Fruit fly (Drosophila melanogaster) whole organism, prepupa: ENCODE data around the gene Itgbn.
A peak's percentile ranks its signal among the peaks of the same experiment; 100 is the strongest.

Experiments used
- Blimp-1 ChIP-seq: fragments of 200-800 bp; sonication (Bioruptor generic); optimal IDR thresholded peaks from 3 replicates; lab custom pipeline; 2017; ENCODE audit warnings: missing biosample characterization, missing genetic modification characterization, mild to moderate bottlenecking, moderate library complexity, missing genetic modification reagents
- CG10669 ChIP-seq: fragments of 200-800 bp; sonication (Bioruptor generic); optimal IDR thresholded peaks from 3 replicates; lab custom pipeline; 2018; ENCODE audit warnings: missing biosample characterization, mild to moderate bottlenecking, missing genetic modification characterization, moderate library complexity
- CG11294 ChIP-seq: fragments of 200-800 bp; sonication (Bioruptor generic); IDR thresholded peaks from 2 replicates; pipeline ENCODE4 v1.3.6; 2022; ENCODE audit warnings: missing biosample characterization, missing genetic modification characterization
- CG11762 ChIP-seq: fragments of 200-800 bp; sonication (Bioruptor generic); optimal IDR thresholded peaks from 3 replicates; lab custom pipeline; 2016; ENCODE audit warnings: missing biosample characterization, missing genetic modification characterization; ENCODE audit not compliant: insufficient read depth
- CG15336 ChIP-seq: fragments of 200-800 bp; sonication (Bioruptor generic); IDR thresholded peaks from 2 replicates; pipeline ENCODE4 v1.3.6; 2022; ENCODE audit warnings: missing biosample characterization, missing genetic modification characterization
- CG1621 ChIP-seq: fragments of 200-800 bp; sonication (Bioruptor generic); optimal IDR thresholded peaks from 3 replicates; lab custom pipeline; 2018; ENCODE audit warnings: missing biosample characterization, mild to moderate bottlenecking, missing genetic modification characterization
- CG4318 ChIP-seq: fragments of 200-800 bp; sonication (Bioruptor generic); optimal IDR thresholded peaks from 3 replicates; lab custom pipeline; 2017; ENCODE audit warnings: missing biosample characterization, mild to moderate bottlenecking, missing genetic modification characterization
- CG8319 ChIP-seq: fragments of 200-800 bp; sonication (Bioruptor generic); optimal IDR thresholded peaks from 3 replicates; lab custom pipeline; 2016; ENCODE audit warnings: missing biosample characterization, missing genetic modification characterization
- CG9139 ChIP-seq: fragments of 200-800 bp; sonication (Bioruptor generic); optimal IDR thresholded peaks from 3 replicates; lab custom pipeline; 2017; ENCODE audit warnings: missing biosample characterization, mild to moderate bottlenecking, missing genetic modification characterization
- Eip78C ChIP-seq: fragments of 200-800 bp; sonication (Bioruptor generic); peaks from one replicate; lab custom pipeline; 2016; ENCODE audit warnings: missing biosample characterization, missing genetic modification characterization
- Eip93F ChIP-seq: fragments of 200-800 bp; sonication (Bioruptor generic); optimal IDR thresholded peaks from 2 replicates; lab custom pipeline; 2016; ENCODE audit warnings: missing biosample characterization, mild to moderate bottlenecking, missing genetic modification characterization
- Hr38 ChIP-seq: sonication (Bioruptor generic); optimal IDR thresholded peaks from 2 replicates; lab custom pipeline; 2016; ENCODE audit warnings: missing biosample characterization, missing genetic modification characterization
- Hr39 ChIP-seq: fragments of 200-800 bp; sonication (Bioruptor generic); optimal IDR thresholded peaks from 2 replicates; lab custom pipeline; 2016; ENCODE audit warnings: missing biosample characterization, missing genetic modification characterization
- Hr4 ChIP-seq: fragments of 200-800 bp; sonication (Bioruptor generic); optimal IDR thresholded peaks from 3 replicates; lab custom pipeline; 2016; ENCODE audit warnings: missing biosample characterization, missing genetic modification characterization
- Lpt ChIP-seq: fragments of 200-800 bp; sonication (Bioruptor generic); optimal IDR thresholded peaks from 3 replicates; lab custom pipeline; 2016; ENCODE audit warnings: missing biosample characterization, missing genetic modification characterization
- OdsH ChIP-seq: fragments of 200-800 bp; sonication (Bioruptor generic); optimal IDR thresholded peaks from 3 replicates; lab custom pipeline; 2016; ENCODE audit warnings: missing biosample characterization, missing genetic modification characterization
- Smox ChIP-seq: fragments of 200-800 bp; sonication (Bioruptor generic); optimal IDR thresholded peaks from 3 replicates; lab custom pipeline; 2016; ENCODE audit warnings: missing biosample characterization, missing genetic modification characterization
- achi ChIP-seq: fragments of 200-800 bp; sonication (Bioruptor generic); optimal IDR thresholded peaks from 3 replicates; lab custom pipeline; 2016; ENCODE audit warnings: missing biosample characterization, missing genetic modification characterization
- acj6 ChIP-seq: fragments of 200-800 bp; sonication (Bioruptor generic); optimal IDR thresholded peaks from 3 replicates; lab custom pipeline; 2016; ENCODE audit warnings: missing biosample characterization, missing genetic modification characterization
- cyc ChIP-seq: fragments of 200-800 bp; sonication (Bioruptor generic); optimal IDR thresholded peaks from 3 replicates; lab custom pipeline; 2016; ENCODE audit warnings: missing biosample characterization, missing genetic modification characterization
- dac ChIP-seq: fragments of 200-800 bp; sonication (Bioruptor generic); optimal IDR thresholded peaks from 2 replicates; lab custom pipeline; 2017; ENCODE audit warnings: missing biosample characterization, mild to moderate bottlenecking, missing genetic modification characterization
- esn ChIP-seq: fragments of 200-800 bp; sonication (Bioruptor generic); optimal IDR thresholded peaks from 2 replicates; lab custom pipeline; 2016; ENCODE audit warnings: missing biosample characterization, mild to moderate bottlenecking, missing genetic modification characterization, moderate library complexity
- fd59A ChIP-seq: fragments of 200-800 bp; sonication (Bioruptor generic); optimal IDR thresholded peaks from 2 replicates; lab custom pipeline; 2017; ENCODE audit warnings: missing biosample characterization, mild to moderate bottlenecking, missing genetic modification characterization, missing genetic modification reagents
- fkh ChIP-seq: fragments of 200-800 bp; sonication (Bioruptor generic); optimal IDR thresholded peaks from 3 replicates; lab custom pipeline; 2017; ENCODE audit warnings: missing biosample characterization, mild to moderate bottlenecking, missing genetic modification characterization, moderate library complexity
- lz ChIP-seq: fragments of 200-800 bp; sonication (Bioruptor generic); optimal IDR thresholded peaks from 3 replicates; lab custom pipeline; 2016; ENCODE audit warnings: missing biosample characterization, missing genetic modification characterization
- net ChIP-seq: fragments of 200-800 bp; sonication (Bioruptor generic); optimal IDR thresholded peaks from 3 replicates; lab custom pipeline; 2016; ENCODE audit warnings: missing biosample characterization, missing genetic modification characterization
- svp ChIP-seq: fragments of 200-800 bp; sonication (Bioruptor generic); peaks from one replicate; lab custom pipeline; 2016; ENCODE audit warnings: missing biosample characterization, missing genetic modification characterization
- topi ChIP-seq: fragments of 200-800 bp; sonication (Bioruptor generic); optimal IDR thresholded peaks from 3 replicates; lab custom pipeline; 2016; ENCODE audit warnings: missing biosample characterization, missing genetic modification characterization
- vri ChIP-seq: fragments of 200-800 bp; sonication (Bioruptor generic); optimal IDR thresholded peaks from 3 replicates; lab custom pipeline; 2016; ENCODE audit warnings: missing biosample characterization, mild to moderate bottlenecking, missing genetic modification characterization

Itgbn gene

DNA sequence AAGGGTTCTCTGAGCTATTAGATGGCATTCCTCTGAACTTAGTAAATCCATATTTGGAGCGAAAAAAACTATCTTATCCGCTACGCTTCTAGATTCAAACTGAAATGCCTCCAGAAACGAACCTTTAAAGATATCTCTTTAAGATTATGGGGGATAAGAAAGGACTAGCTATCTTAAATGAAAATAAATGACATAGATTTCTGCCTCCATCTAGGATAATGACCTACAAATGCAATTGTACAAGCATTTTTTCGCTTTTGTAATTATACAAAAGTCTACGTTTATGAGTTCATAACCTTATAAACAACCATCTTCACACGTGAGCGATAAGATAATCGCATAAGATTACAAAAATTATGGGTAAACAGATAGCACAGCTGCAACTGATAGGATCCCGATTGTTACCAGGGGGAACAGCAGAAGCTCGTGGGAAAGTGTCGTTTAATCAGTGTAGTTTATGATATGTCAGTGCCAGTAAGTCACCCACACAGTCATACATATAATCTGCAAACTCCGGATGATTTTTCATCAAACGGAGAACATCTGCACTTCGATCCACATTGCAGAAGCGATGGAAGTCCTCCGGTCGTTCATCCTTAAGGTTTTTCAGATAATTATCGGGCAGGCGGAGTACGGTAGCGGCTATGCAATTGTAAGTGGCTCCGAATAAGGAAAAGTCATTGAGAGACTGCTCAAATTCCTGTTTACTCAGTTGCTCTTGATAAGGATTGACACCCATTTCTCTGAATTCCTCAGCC, 29.8 kb downstream of the Itgbn start, which contains the start of gene CG33511:
TSS of gene CG33511 (minus strand) at position 51 of the 758 bp plus-strand sequence.
- peak; percentile 88 for TF ChIP-seq svp (GFP tag; lab: Kevin White, UChicago)
- TF ChIP-seq fkh (GFP tag; lab: Kevin White, UChicago), result peak; percentile 16
- TF ChIP-seq vri (GFP tag; lab: Kevin White, UChicago), result peak; percentile 43
- TF ChIP-seq Smox, result no peak
- no peak for TF ChIP-seq Hr4 (GFP tag; lab: Kevin White, UChicago)
- TF ChIP-seq Hr39 (GFP tag; lab: Kevin White, UChicago), result no peak
- no peak for TF ChIP-seq OdsH (GFP tag; lab: Kevin White, UChicago)
- TF ChIP-seq, all 60 proteins: peak for 3

DNA sequence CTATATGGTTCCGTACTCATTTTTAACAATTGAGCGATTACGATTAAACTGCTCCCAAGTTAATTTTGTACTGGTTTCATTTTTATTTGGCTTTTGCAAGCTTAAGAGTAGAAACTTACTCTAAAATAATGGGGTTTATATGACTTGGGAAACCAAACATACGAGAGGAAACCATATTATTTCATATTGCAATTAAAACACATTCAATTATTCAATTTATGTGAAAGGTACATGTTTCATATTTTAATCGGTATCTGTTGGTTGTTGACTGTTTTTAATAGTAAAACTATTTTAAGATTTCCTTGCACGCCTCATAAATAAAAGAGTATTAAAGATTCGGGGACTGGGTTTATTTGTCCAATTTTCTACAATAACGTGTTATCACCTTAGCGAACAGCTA, 31.4 kb downstream of the Itgbn start, which contains the start of gene CG33510:
TSS of gene CG33510 (minus strand) at position 59 of the 400 bp plus-strand sequence.
- no peak for TF ChIP-seq fkh (GFP tag; lab: Kevin White, UChicago)
- TF ChIP-seq Blimp-1, result no peak
- no peak for TF ChIP-seq CG15336 (GFP tag; lab: Robert Waterston, UW)
- TF ChIP-seq Eip78C (GFP tag; lab: Kevin White, UChicago), result no peak
- no peak for TF ChIP-seq Lpt
- TF ChIP-seq Hr38 (GFP tag; lab: Kevin White, UChicago), result no peak
- no peak for TF ChIP-seq topi
- no peak for TF ChIP-seq Eip93F (GFP tag; lab: Kevin White, UChicago)
- no peak for TF ChIP-seq cyc (GFP tag; lab: Kevin White, UChicago)
- TF ChIP-seq, all 60 proteins: peak for 0

DNA sequence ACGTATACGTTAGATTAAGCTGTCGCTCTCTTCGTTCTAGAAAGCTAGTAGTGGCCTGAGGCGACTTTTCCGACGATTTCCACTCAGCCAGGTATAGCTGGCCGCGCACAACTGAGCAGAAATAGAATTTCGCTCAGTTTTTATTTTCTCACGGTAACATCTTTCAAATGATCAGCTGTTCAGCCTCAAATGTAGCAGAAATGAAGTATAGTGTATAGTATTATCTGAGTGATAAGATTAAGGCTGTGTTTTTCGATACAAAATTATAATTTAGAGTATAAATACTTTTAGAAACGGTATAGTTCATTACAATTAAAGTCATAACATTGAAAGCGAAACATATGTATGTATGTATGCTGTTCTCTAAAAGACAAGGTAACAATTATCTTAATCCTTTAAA, 33.6 kb downstream of the Itgbn start, which contains the start of gene CG33509:
TSS of gene CG33509 (minus strand) at position 101 of the 400 bp plus-strand sequence.
- TF ChIP-seq CG15336 (GFP tag; lab: Robert Waterston, UW), result no peak
- no peak for TF ChIP-seq Blimp-1
- TF ChIP-seq CG9139 (GFP tag; lab: Kevin White, UChicago), result no peak
- TF ChIP-seq topi, result no peak
- TF ChIP-seq Eip93F (GFP tag; lab: Kevin White, UChicago), result no peak
- TF ChIP-seq Smox, result no peak
- no peak for TF ChIP-seq CG1621
- TF ChIP-seq fd59A (GFP tag; lab: Kevin White, UChicago), result no peak
- TF ChIP-seq, all 60 proteins: peak for 0

DNA sequence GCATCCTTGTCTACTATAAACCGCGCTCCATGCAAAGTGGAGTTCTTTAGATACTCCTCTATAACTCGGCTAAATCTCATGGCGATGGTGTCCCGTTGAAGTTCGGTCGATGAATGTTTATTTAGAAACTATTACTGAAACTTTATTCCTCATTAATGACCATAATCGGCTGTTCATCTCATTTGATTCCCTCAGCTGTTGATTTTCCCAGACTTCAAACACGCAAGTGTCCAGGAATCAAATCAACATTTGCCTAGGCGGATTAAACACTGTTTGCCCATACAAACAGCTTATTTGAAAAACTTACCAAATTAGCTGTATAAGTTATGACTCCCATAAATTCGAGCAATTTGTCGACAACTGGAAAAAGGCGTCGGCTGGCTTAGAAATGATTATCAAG, 35.8 kb downstream of the Itgbn start, which contains the start of gene ppk13:
TSS of gene ppk13 (minus strand) at position 101 of the 400 bp plus-strand sequence.
- TF ChIP-seq esn (GFP tag; lab: Kevin White, UChicago) (no peak), CG11294 (GFP tag; lab: Robert Waterston, UW) (no peak), OdsH (GFP tag; lab: Kevin White, UChicago) (no peak), achi (GFP tag; lab: Kevin White, UChicago) (no peak), CG4318 (GFP tag; lab: Kevin White, UChicago) (no peak), fkh (GFP tag; lab: Kevin White, UChicago) (no peak), Hr4 (GFP tag; lab: Kevin White, UChicago) (no peak), lz (no peak), CG11762 (GFP tag; lab: Kevin White, UChicago) (no peak), Lpt (no peak), CG8319 (GFP tag; lab: Kevin White, UChicago) (no peak), CG10669 (GFP tag; lab: Kevin White, UChicago) (no peak), dac (GFP tag; lab: Kevin White, UChicago) (no peak), acj6 (GFP tag; lab: Kevin White, UChicago) (no peak)

DNA sequence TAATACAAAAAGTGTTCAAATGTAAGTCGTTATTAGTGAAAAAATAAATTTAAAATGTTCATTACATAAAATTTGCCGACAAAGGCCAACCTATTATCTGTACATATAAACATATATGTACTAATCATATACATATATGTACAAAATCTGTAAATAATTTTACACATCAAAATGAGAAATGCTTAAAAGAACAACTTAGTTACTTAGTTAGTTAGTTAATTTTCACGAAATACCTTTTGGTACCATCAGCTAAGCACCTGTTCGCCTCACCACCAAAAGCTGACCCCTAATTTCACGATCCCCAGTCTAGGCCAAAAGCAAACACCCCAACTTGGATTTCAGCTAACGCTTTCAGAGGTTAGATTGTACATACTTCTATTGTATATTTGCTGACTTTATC, 36.2 kb downstream of the Itgbn start, which contains the start of gene CG9259:
TSS of gene CG9259 (plus strand) at position 301 of the 400 bp plus-strand sequence.
- no peak for TF ChIP-seq net (GFP tag; lab: Kevin White, UChicago)

- TF ChIP-seq Blimp-1 (peak; percentile 65), Eip78C (GFP tag; lab: Kevin White, UChicago) (no peak)
- TF ChIP-seq, all 60 proteins: peak for 1
Observed at dm6 chr2L:21090958-21091357, 38.1 kb downstream of the Itgbn start, which contains the start of gene CG14397. Gene CG14397 (plus strand): TSS chr2L:21091227.
